Worm (Caenorhabditis elegans) whole organism, L1 larva: ENCODE data around the gene sre-21.

Source experiments
- blmp-1 ChIP-seq: fragments of 150-350 bp; optimal IDR thresholded peaks from 2 replicates; lab custom pipeline; 2014; ENCODE audit warnings: missing biosample characterization, missing genetic modification characterization
- elt-3 ChIP-seq, 6 experiments: fragments of 150-350 bp in 1 of 6; sonication (generic microtip); optimal IDR thresholded peaks; 2 replicates each; lab custom pipeline; 2017 to 2018; ENCODE audit warnings: missing biosample characterization in 6 of 6, missing genetic modification characterization in 6 of 6, inconsistent platforms in 1 of 6
- lin-13 ChIP-seq: fragments of 150-350 bp; optimal IDR thresholded peaks from 2 replicates; lab custom pipeline; 2014; ENCODE audit warnings: missing biosample characterization, missing genetic modification reagents, missing genetic modification characterization
- lin-14 ChIP-seq: fragments of 200-800 bp; sonication (Bioruptor generic); optimal IDR thresholded peaks from 2 replicates; lab custom pipeline; 2018; ENCODE audit warnings: mild to moderate bottlenecking, missing genetic modification characterization, moderate library complexity, missing compliant biosample characterization
- mab-9 ChIP-seq: fragments of 200-800 bp; sonication (Bioruptor generic); IDR thresholded peaks from 2 replicates; pipeline ENCODE4 v1.3.6; 2022; ENCODE audit warnings: missing genetic modification reagents, missing genetic modification characterization, missing compliant biosample characterization
- mep-1 ChIP-seq: fragments of 150-350 bp; optimal IDR thresholded peaks from 2 replicates; lab custom pipeline; 2014; ENCODE audit warnings: missing biosample characterization, missing genetic modification characterization
- nhr-237 ChIP-seq: fragments of 150-350 bp; optimal IDR thresholded peaks from 2 replicates; lab custom pipeline; 2014; ENCODE audit warnings: missing biosample characterization, missing genetic modification characterization
- nhr-28 ChIP-seq: fragments of 150-350 bp; optimal IDR thresholded peaks from 2 replicates; lab custom pipeline; 2014; ENCODE audit warnings: missing biosample characterization, missing genetic modification characterization
- nhr-77 ChIP-seq: fragments of 150-350 bp; optimal IDR thresholded peaks from 2 replicates; lab custom pipeline; 2014; ENCODE audit warnings: missing biosample characterization, missing genetic modification characterization
- snpc-4 ChIP-seq: fragments of 150-350 bp; optimal IDR thresholded peaks from 2 replicates; lab custom pipeline; 2014; ENCODE audit warnings: missing biosample characterization, missing genetic modification characterization
- unc-62 ChIP-seq: fragments of 150-350 bp; optimal IDR thresholded peaks from 2 replicates; lab custom pipeline; 2014; ENCODE audit warnings: missing biosample characterization, missing genetic modification reagents, missing genetic modification characterization
- ztf-11 ChIP-seq, 2 experiments: sonication (generic microtip); optimal IDR thresholded peaks; 2 replicates each; lab custom pipeline; 2016 to 2017; ENCODE audit warnings: missing genetic modification characterization in 2 of 2, missing biosample characterization in 1 of 2, missing compliant biosample characterization in 1 of 2

DNA sequence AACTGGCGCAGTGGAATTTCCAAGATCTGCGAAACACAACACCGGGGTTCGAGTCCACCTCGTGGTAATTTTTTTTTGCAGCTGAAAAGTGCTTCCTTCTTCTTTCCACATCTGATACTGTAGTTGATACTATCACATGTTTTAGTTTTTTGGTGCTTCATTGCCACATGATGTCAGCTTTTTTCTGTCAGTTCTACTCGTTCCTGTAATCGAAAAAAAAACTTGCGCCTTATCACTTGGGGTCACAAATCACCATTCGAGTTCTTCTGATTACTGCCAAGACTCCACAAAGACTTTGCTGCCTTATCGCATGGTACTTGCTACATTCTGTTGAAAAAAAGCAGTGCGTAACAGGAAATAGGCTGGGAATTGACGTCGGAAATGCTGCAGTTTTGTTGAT is 51.3 kb downstream of the sre-21 start:
- TF ChIP-seq nhr-237 (no peak), elt-3 (tag; optimal IDR thresholded peaks at IDR 0.05; lab: Kevin White, UChicago) (no peak), lin-14 (no peak), nhr-28 (tag; lab: Kevin White, UChicago) (no peak), unc-62 (GFP tag; lab: Kevin White, UChicago) (no peak), mep-1 (tag; lab: Kevin White, UChicago) (no peak), blmp-1 (tag; lab: Kevin White, UChicago) (no peak), ztf-11 (tag; optimal IDR thresholded peaks at IDR 0.05; lab: Kevin White, UChicago) (no peak), mab-9 (no peak), lin-13 (GFP tag; lab: Kevin White, UChicago) (no peak), snpc-4 (tag; lab: Kevin White, UChicago) (no peak), nhr-77 (tag; lab: Kevin White, UChicago) (no peak)
